Worm (Caenorhabditis elegans) whole organism, late embryonic: ENCODE data around the gene strm-1.

Experiments used
- ceh-19 ChIP-seq: fragments of 200-800 bp; sonication (Bioruptor generic); optimal IDR thresholded peaks from 2 replicates; lab custom pipeline; 2018; ENCODE audit warnings: mild to moderate bottlenecking, missing genetic modification characterization, missing compliant biosample characterization
- ceh-2 ChIP-seq: sonication (generic microtip); optimal IDR thresholded peaks from 2 replicates; lab custom pipeline; 2016; ENCODE audit warnings: missing genotype, missing genetic modification characterization, missing compliant biosample characterization
- ceh-31 ChIP-seq: sonication (generic microtip); optimal IDR thresholded peaks from 2 replicates; lab custom pipeline; 2016; ENCODE audit warnings: missing genetic modification characterization, missing compliant biosample characterization
- ceh-34 ChIP-seq: sonication (generic microtip); optimal IDR thresholded peaks from 2 replicates; lab custom pipeline; 2016; ENCODE audit warnings: mild to moderate bottlenecking, missing genetic modification characterization, missing compliant biosample characterization
- hlh-8 ChIP-seq: sonication (generic microtip); optimal IDR thresholded peaks from 2 replicates; lab custom pipeline; 2016; ENCODE audit warnings: missing genotype, missing genetic modification characterization, missing compliant biosample characterization
- pha-4 ChIP-seq: fragments of 150-350 bp; optimal IDR thresholded peaks from 2 replicates; lab custom pipeline; 2018; ENCODE audit warnings: missing biosample characterization, missing genetic modification reagents, missing genetic modification characterization

DNA sequence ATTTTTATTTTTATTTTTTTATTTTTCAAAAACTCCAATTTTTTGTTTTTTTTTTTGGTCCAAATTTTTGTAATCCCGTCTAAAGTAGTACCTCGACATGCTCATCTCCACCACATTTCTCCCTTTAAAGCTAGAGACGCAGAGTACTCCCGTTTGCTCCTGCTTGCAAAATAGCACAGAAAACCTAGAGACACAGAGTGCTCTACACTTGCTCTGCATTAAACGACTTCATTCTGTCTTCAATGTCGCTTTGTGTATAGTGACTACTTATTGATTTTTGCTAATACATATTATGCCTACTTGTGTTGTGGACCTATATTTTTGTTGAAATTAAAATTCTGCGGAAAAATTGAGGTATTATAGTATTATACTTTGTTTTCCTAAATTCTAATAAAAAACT is 24.3 kb downstream of the strm-1 start, which contains the start of gene W04B5.8:
- no peak for TF ChIP-seq pha-4 (tag; lab: Kevin White, UChicago)
- no peak for TF ChIP-seq ceh-34 (tag; lab: Kevin White, UChicago)
- TF ChIP-seq ceh-19 (GFP tag; lab: Kevin White, UChicago), result no peak
- peak; percentile 50 for TF ChIP-seq ceh-31 (tag; lab: Kevin White, UChicago)
- TF ChIP-seq hlh-8 (tag; lab: Kevin White, UChicago), result no peak
- TF ChIP-seq ceh-2 (tag; lab: Kevin White, UChicago), result no peak
